Worm (Caenorhabditis elegans) whole organism, L4 larva: ENCODE measurements around the gene srv-10.
A peak's percentile ranks its signal among the peaks of the same experiment; 100 is the strongest.

Experiments used
- F10B5.3 ChIP-seq: sonication (generic microtip); optimal IDR thresholded peaks from 2 replicates; lab custom pipeline; 2016; ENCODE audit warnings: mild to moderate bottlenecking, missing genetic modification characterization, missing compliant biosample characterization
- F37D6.2 ChIP-seq: sonication (generic microtip); optimal IDR thresholded peaks from 2 replicates; lab custom pipeline; 2016; ENCODE audit warnings: mild to moderate bottlenecking, missing genetic modification characterization, missing compliant biosample characterization
- R02D3.7 ChIP-seq: fragments of 150-350 bp; sonication (generic microtip); optimal IDR thresholded peaks from 3 replicates; lab custom pipeline; 2014; ENCODE audit warnings: missing biosample characterization, missing genetic modification characterization
- T20F7.1 ChIP-seq: fragments of 200-800 bp; sonication (Bioruptor generic); optimal IDR thresholded peaks from 2 replicates; lab custom pipeline; 2018; ENCODE audit warnings: mild to moderate bottlenecking, missing genetic modification characterization, missing compliant biosample characterization
- Y105C5A.15 ChIP-seq: fragments of 200-800 bp; sonication (Bioruptor generic); IDR thresholded peaks from 2 replicates; pipeline ENCODE4 v1.3.6; 2022; ENCODE audit warnings: missing genetic modification characterization, missing compliant biosample characterization
- aly-2 ChIP-seq: sonication (generic microtip); optimal IDR thresholded peaks from 2 replicates; lab custom pipeline; 2018; ENCODE audit warnings: missing biosample characterization, missing genetic modification characterization
- ceh-28 ChIP-seq: fragments of 150-350 bp; optimal IDR thresholded peaks from 2 replicates; lab custom pipeline; 2014; ENCODE audit warnings: missing biosample characterization, missing genetic modification reagents, missing genetic modification characterization
- ceh-32 ChIP-seq: sonication (generic microtip); optimal IDR thresholded peaks from 2 replicates; lab custom pipeline; 2016; ENCODE audit warnings: mild to moderate bottlenecking, missing genetic modification characterization, missing compliant biosample characterization; ENCODE audit not compliant: poor library complexity
- ceh-44 ChIP-seq: fragments of 200-800 bp; sonication (Bioruptor generic); IDR thresholded peaks from 2 replicates; pipeline ENCODE4 v1.3.6; 2022; ENCODE audit warnings: missing genetic modification reagents, missing genetic modification characterization, missing compliant biosample characterization
- cey-2 ChIP-seq: sonication (generic microtip); optimal IDR thresholded peaks from 3 replicates; lab custom pipeline; 2017; ENCODE audit warnings: missing genetic modification characterization, mild to moderate bottlenecking, missing compliant biosample characterization, antibody characterized with exemption, borderline replicate concordance; ENCODE audit not compliant: insufficient read depth
- ctbp-1 ChIP-seq: fragments of 200-800 bp; sonication (Bioruptor generic); IDR thresholded peaks from 2 replicates; pipeline ENCODE4 v1.3.6; 2022; ENCODE audit warnings: missing genetic modification reagents, missing genetic modification characterization, missing compliant biosample characterization
- daf-12 ChIP-seq: fragments of 150-350 bp; optimal IDR thresholded peaks from 2 replicates; lab custom pipeline; 2014; ENCODE audit warnings: missing biosample characterization, missing genetic modification reagents, missing genetic modification characterization
- daf-16 ChIP-seq, 3 experiments: sonication (generic microtip); optimal IDR thresholded peaks; 2 replicates each; lab custom pipeline; 2016 to 2017; ENCODE audit warnings: missing genetic modification characterization in 3 of 3, missing genetic modification reagents in 3 of 3, mild to moderate bottlenecking in 2 of 3, missing compliant biosample characterization in 2 of 3, missing biosample characterization in 1 of 3, moderate library complexity in 1 of 3
- daf-19 ChIP-seq: fragments of 200-800 bp; sonication (Bioruptor generic); conservative IDR thresholded peaks from 2 replicates; pipeline ENCODE4 v1.3.6; 2022; ENCODE audit warnings: missing genetic modification characterization, missing compliant biosample characterization
- daf-8 ChIP-seq: fragments of 200-800 bp; sonication (Bioruptor generic); IDR thresholded peaks from 2 replicates; pipeline ENCODE4 v1.3.6; 2022; ENCODE audit warnings: missing genetic modification characterization, missing compliant biosample characterization
- dmd-6 ChIP-seq: fragments of 200-800 bp; sonication (Bioruptor generic); IDR thresholded peaks from 2 replicates; pipeline ENCODE4 v1.3.6; 2022; ENCODE audit warnings: missing genetic modification reagents, missing genetic modification characterization, missing compliant biosample characterization
- dmd-9 ChIP-seq: fragments of 200-800 bp; sonication (Bioruptor generic); IDR thresholded peaks from 2 replicates; pipeline ENCODE4 v1.3.6; 2022; ENCODE audit warnings: missing genetic modification reagents, missing genetic modification characterization, missing compliant biosample characterization
- duxl-1 ChIP-seq: sonication (generic microtip); optimal IDR thresholded peaks from 2 replicates; lab custom pipeline; 2016; ENCODE audit warnings: mild to moderate bottlenecking, missing genetic modification characterization, moderate library complexity, missing compliant biosample characterization; ENCODE audit not compliant: poor library complexity
- egl-43 ChIP-seq: fragments of 200-800 bp; sonication (Bioruptor generic); IDR thresholded peaks from 2 replicates; pipeline ENCODE4 v1.3.6; 2022; ENCODE audit warnings: missing genetic modification reagents, missing genetic modification characterization, missing compliant biosample characterization
- fkh-10 ChIP-seq: fragments of 150-350 bp; optimal IDR thresholded peaks from 2 replicates; lab custom pipeline; 2014; ENCODE audit warnings: missing biosample characterization, missing genetic modification reagents, missing genetic modification characterization
- fos-1 ChIP-seq: fragments of 150-350 bp; optimal IDR thresholded peaks from 2 replicates; lab custom pipeline; 2014; ENCODE audit warnings: missing biosample characterization, missing genetic modification characterization
- gei-8 ChIP-seq: fragments of 200-800 bp; sonication (Bioruptor generic); optimal IDR thresholded peaks from 2 replicates; lab custom pipeline; 2018; ENCODE audit warnings: mild to moderate bottlenecking, missing genetic modification characterization, missing compliant biosample characterization
- hif-1 ChIP-seq, 2 experiments: sonication (generic microtip); optimal IDR thresholded peaks; 2 replicates each; lab custom pipeline; 2016 to 2017; ENCODE audit warnings: missing compliant biosample characterization in 2 of 2, missing genetic modification characterization in 2 of 2, missing genetic modification reagents in 2 of 2, missing genotype in 2 of 2, mild to moderate bottlenecking in 1 of 2
- hlh-30 ChIP-seq: sonication (generic microtip); optimal IDR thresholded peaks from 2 replicates; lab custom pipeline; 2017; ENCODE audit warnings: antibody characterized with exemption, mild to moderate bottlenecking, missing genetic modification characterization, missing compliant biosample characterization; ENCODE audit not compliant: insufficient read depth
- jun-1 ChIP-seq: fragments of 150-350 bp; optimal IDR thresholded peaks from 2 replicates; lab custom pipeline; 2014; ENCODE audit warnings: missing biosample characterization, missing genetic modification reagents, missing genetic modification characterization
- lin-1 ChIP-seq: fragments of 200-800 bp; sonication (Bioruptor generic); IDR thresholded peaks from 2 replicates; pipeline ENCODE4 v1.3.6; 2022; ENCODE audit warnings: missing genetic modification reagents, missing genetic modification characterization, missing compliant biosample characterization
- lin-38 ChIP-seq: fragments of 200-800 bp; sonication (Bioruptor generic); IDR thresholded peaks from 2 replicates; pipeline ENCODE4 v1.3.6; 2022; ENCODE audit warnings: missing genetic modification reagents, missing genetic modification characterization, missing compliant biosample characterization
- madf-9 ChIP-seq: fragments of 200-800 bp; sonication (Bioruptor generic); conservative IDR thresholded peaks from 2 replicates; pipeline ENCODE4 v1.3.6; 2022; ENCODE audit warnings: missing genetic modification reagents, missing genetic modification characterization, missing compliant biosample characterization
- mdl-1 ChIP-seq, 2 experiments: fragments of 150-350 bp in 1 of 2; sonication (generic microtip) in 1 of 2; optimal IDR thresholded peaks; 2 replicates each; lab custom pipeline; 2014 to 2017; ENCODE audit warnings: missing biosample characterization in 2 of 2, missing genetic modification characterization in 2 of 2
- mep-1 ChIP-seq: fragments of 150-350 bp; sonication (generic microtip); optimal IDR thresholded peaks from 3 replicates; lab custom pipeline; 2014; ENCODE audit warnings: missing biosample characterization, missing genetic modification characterization
- mes-2 ChIP-seq: sonication (generic microtip); optimal IDR thresholded peaks from 2 replicates; lab custom pipeline; 2016; ENCODE audit warnings: missing genotype, mild to moderate bottlenecking, missing genetic modification characterization, missing compliant biosample characterization; ENCODE audit not compliant: poor library complexity, severe bottlenecking
- nhr-102 ChIP-seq: sonication (generic microtip); optimal IDR thresholded peaks from 2 replicates; lab custom pipeline; 2016; ENCODE audit warnings: mild to moderate bottlenecking, missing genetic modification characterization, moderate library complexity, missing compliant biosample characterization
- nhr-28 ChIP-seq: fragments of 150-350 bp; optimal IDR thresholded peaks from 2 replicates; lab custom pipeline; 2014; ENCODE audit warnings: missing biosample characterization, missing genetic modification characterization
- nhr-41 ChIP-seq: fragments of 200-800 bp; sonication (Bioruptor generic); IDR thresholded peaks from 2 replicates; pipeline ENCODE4 v1.3.6; 2022; ENCODE audit warnings: missing genetic modification reagents, missing genetic modification characterization, missing compliant biosample characterization
- nhr-48 ChIP-seq: sonication (generic microtip); optimal IDR thresholded peaks from 2 replicates; lab custom pipeline; 2016; ENCODE audit warnings: mild to moderate bottlenecking, missing genetic modification characterization, missing compliant biosample characterization
- nhr-76 ChIP-seq: fragments of 150-350 bp; optimal IDR thresholded peaks from 2 replicates; lab custom pipeline; 2014; ENCODE audit warnings: missing biosample characterization, missing genetic modification characterization
- nhr-77 ChIP-seq: fragments of 150-350 bp; optimal IDR thresholded peaks from 2 replicates; lab custom pipeline; 2014; ENCODE audit warnings: missing biosample characterization, missing genetic modification characterization
- rbr-2 ChIP-seq: sonication (generic microtip); optimal IDR thresholded peaks from 2 replicates; lab custom pipeline; 2016; ENCODE audit warnings: missing genotype, missing genetic modification characterization, missing compliant biosample characterization
- saeg-2 ChIP-seq: fragments of 200-800 bp; sonication (Bioruptor generic); IDR thresholded peaks from 2 replicates; pipeline ENCODE4 v1.3.6; 2022; ENCODE audit warnings: missing genetic modification reagents, missing genetic modification characterization, missing compliant biosample characterization
- sdz-12 ChIP-seq: fragments of 200-800 bp; sonication (Bioruptor generic); optimal IDR thresholded peaks from 2 replicates; lab custom pipeline; 2018; ENCODE audit warnings: mild to moderate bottlenecking, missing genetic modification characterization, missing compliant biosample characterization
- set-16 ChIP-seq: fragments of 200-800 bp; sonication (Bioruptor generic); IDR thresholded peaks from 2 replicates; pipeline ENCODE4 v1.3.6; 2022; ENCODE audit warnings: missing genetic modification reagents, missing genetic modification characterization, missing compliant biosample characterization
- snpc-1.2 ChIP-seq: fragments of 200-800 bp; sonication (Bioruptor generic); IDR thresholded peaks from 2 replicates; pipeline ENCODE4 v1.3.6; 2022; ENCODE audit warnings: missing genetic modification reagents, missing genetic modification characterization, missing compliant biosample characterization
- unc-39 ChIP-seq: sonication (generic microtip); optimal IDR thresholded peaks from 2 replicates; lab custom pipeline; 2017; ENCODE audit warnings: missing biosample characterization, missing genetic modification characterization
- unc-62 ChIP-seq, 3 experiments: fragments of 150-350 bp in 1 of 3; sonication (generic microtip); optimal IDR thresholded peaks in 2 of 3; peaks in 1 of 3; 1 replicate in 1 of 3; 2 replicates in 2 of 3; lab custom pipeline; 2014 to 2017; ENCODE audit warnings: missing biosample characterization in 3 of 3, missing genetic modification characterization in 3 of 3, missing genetic modification reagents in 3 of 3, missing genotype in 1 of 3
- vab-7 ChIP-seq: fragments of 200-800 bp; sonication (Bioruptor generic); IDR thresholded peaks from 2 replicates; pipeline ENCODE4 v1.3.6; 2022; ENCODE audit warnings: missing genetic modification reagents, missing genetic modification characterization, missing compliant biosample characterization
- zfp-3 ChIP-seq: fragments of 200-800 bp; sonication (Bioruptor generic); conservative IDR thresholded peaks from 2 replicates; pipeline ENCODE4 v1.3.6; 2022; ENCODE audit warnings: missing genetic modification reagents, missing genetic modification characterization, missing compliant biosample characterization
- zip-2 ChIP-seq: fragments of 150-350 bp; optimal IDR thresholded peaks from 2 replicates; lab custom pipeline; 2014; ENCODE audit warnings: missing biosample characterization, missing genetic modification characterization
- ztf-7 ChIP-seq: fragments of 150-350 bp; optimal IDR thresholded peaks from 2 replicates; lab custom pipeline; 2014; ENCODE audit warnings: missing biosample characterization, missing genetic modification characterization

Gene srv-10

ce11 chrV:13377130-13377529 lies 46.6 kb upstream of the srv-10 start (continued):
- TF ChIP-seq ceh-28 (tag; lab: Kevin White, UChicago), result no peak
- no peak for TF ChIP-seq gei-8

ce11 chrV:13380178-13380577 lies 43.5 kb upstream of the srv-10 start, which contains the start of gene ifbp-1:
TSS of gene ifbp-1 (minus strand) at chrV:13380262.
- no peak for TF ChIP-seq vab-7 (GFP tag; lab: Robert Waterston, UW)
- no peak for TF ChIP-seq mes-2 (tag; lab: Kevin White, UChicago)
- TF ChIP-seq jun-1 (tag; lab: Kevin White, UChicago), result no peak
- TF ChIP-seq mep-1, result peak; percentile 64
- TF ChIP-seq ceh-44 (GFP tag; lab: Robert Waterston, UW), result no peak
- no peak for TF ChIP-seq nhr-102
- TF ChIP-seq unc-39 (tag; lab: Kevin White, UChicago), result no peak
- TF ChIP-seq dmd-9 (GFP tag; lab: Robert Waterston, UW), result no peak
- peak; percentile 74 for TF ChIP-seq hlh-30
- TF ChIP-seq egl-43, result no peak
- no peak for TF ChIP-seq F10B5.3 (tag; lab: Kevin White, UChicago)
- TF ChIP-seq ceh-32 (tag; lab: Kevin White, UChicago), result no peak
- TF ChIP-seq ctbp-1 (GFP tag; lab: Robert Waterston, UW), result no peak
- TF ChIP-seq nhr-48, result no peak
- TF ChIP-seq R02D3.7, result no peak
- TF ChIP-seq Y105C5A.15, result no peak
- peak in 1 of 2 experiments; percentile 76 for TF ChIP-seq mdl-1 (tag; optimal IDR thresholded peaks at IDR 0.05; lab: Kevin White, UChicago)
- no peak for TF ChIP-seq nhr-77 (tag; lab: Kevin White, UChicago)
- no peak for TF ChIP-seq rbr-2 (tag; lab: Kevin White, UChicago)
- TF ChIP-seq duxl-1 (tag; lab: Kevin White, UChicago), result no peak
- no peak for TF ChIP-seq T20F7.1 (GFP tag; lab: Kevin White, UChicago)
- TF ChIP-seq ztf-7 (tag; lab: Kevin White, UChicago), result no peak
- peak; percentile 73 for TF ChIP-seq cey-2 (tag; lab: Kevin White, UChicago)
- TF ChIP-seq daf-8, result no peak
- no peak for TF ChIP-seq fkh-10 (GFP tag; lab: Kevin White, UChicago)
- TF ChIP-seq saeg-2, result no peak
- peak; percentile 24; the same call in 1 of the 2 replicates for TF ChIP-seq dmd-6 (GFP tag; lab: Robert Waterston, UW)
- 0 out of 2 replicates have a peak, but pooled peaks have one; percentile 6 for TF ChIP-seq set-16 (GFP tag; lab: Robert Waterston, UW)
- no peak for TF ChIP-seq lin-1 (GFP tag; lab: Robert Waterston, UW)
- no peak for TF ChIP-seq snpc-1.2 (GFP tag; lab: Robert Waterston, UW)
- TF ChIP-seq nhr-28, result peak; percentile 85
- TF ChIP-seq daf-12, result no peak
- no peak for TF ChIP-seq aly-2 (tag; lab: Kevin White, UChicago)
- no peak for TF ChIP-seq lin-38 (GFP tag; lab: Robert Waterston, UW)
- no peak for TF ChIP-seq unc-62 (GFP tag; optimal IDR thresholded peaks at IDR 0.05 in 1 of 2; lab: Kevin White, UChicago)
- TF ChIP-seq unc-62 (tag; optimal IDR thresholded peaks at IDR 0.05; lab: Kevin White, UChicago), result no peak
- no peak for TF ChIP-seq fos-1 (tag; lab: Kevin White, UChicago)
- TF ChIP-seq madf-9 (GFP tag; lab: Robert Waterston, UW), result 0 out of 2 replicates have a peak, but pooled peaks have one; percentile 10
- no peak for TF ChIP-seq zfp-3 (GFP tag; lab: Robert Waterston, UW)
- TF ChIP-seq hif-1 (tag; optimal IDR thresholded peaks at IDR 0.05; lab: Kevin White, UChicago), result no peak
- no peak for TF ChIP-seq nhr-41
- no peak for TF ChIP-seq daf-16 (GFP tag; optimal IDR thresholded peaks at IDR 0.05; lab: Kevin White, UChicago)
- no peak for TF ChIP-seq daf-16 (tag; optimal IDR thresholded peaks at IDR 0.05; lab: Kevin White, UChicago)
- no peak for TF ChIP-seq F37D6.2 (tag; lab: Kevin White, UChicago)
- no peak for TF ChIP-seq zip-2
- TF ChIP-seq nhr-76 (tag; lab: Kevin White, UChicago), result no peak
- no peak for TF ChIP-seq daf-19
- no peak for TF ChIP-seq gei-8
- no peak for TF ChIP-seq sdz-12 (GFP tag; lab: Kevin White, UChicago)
